Worm (Caenorhabditis elegans) whole organism, L4/young adult: Measurements from ENCODE around the gene nmat-1.

Experiments used
- dao-5 ChIP-seq: sonication (generic microtip); optimal IDR thresholded peaks from 2 replicates; lab custom pipeline; 2016; ENCODE audit warnings: missing genotype, missing genetic modification characterization, moderate library complexity, missing compliant biosample characterization
- him-1 ChIP-seq: sonication (generic microtip); optimal IDR thresholded peaks from 2 replicates; lab custom pipeline; 2016; ENCODE audit warnings: missing genotype, missing genetic modification reagents, missing genetic modification characterization, missing compliant biosample characterization

ce11 chrX:11968024-11968598 lies 49.7 kb downstream of the nmat-1 start:
- no peak for TF ChIP-seq him-1 (tag; lab: Kevin White, UChicago)
- no peak for TF ChIP-seq dao-5
